Worm (Caenorhabditis elegans): ENCODE results near the gene sri-20.

- TF ChIP-seq tra-4 (tag; optimal IDR thresholded peaks at IDR 0.05) (no peak), ets-7 (tag; optimal IDR thresholded peaks at IDR 0.05) (no peak), aly-1 (tag; optimal IDR thresholded peaks at IDR 0.05) (no peak), B0310.2 (tag; optimal IDR thresholded peaks at IDR 0.05) (no peak), ama-1 (optimal IDR thresholded peaks at IDR 0.05) (no peak), ceh-36 (tag; optimal IDR thresholded peaks at IDR 0.05) (no peak), ceh-13 (GFP tag; optimal IDR thresholded peaks at IDR 0.05) (no peak), flt-1 (GFP tag; IDR thresholded peaks at IDR 0.05) (no peak), tbx-11 (GFP tag; IDR thresholded peaks at IDR 0.05) (no peak), hmg-4 (GFP tag; optimal IDR thresholded peaks at IDR 0.05) (no peak), hmbx-1 (tag; optimal IDR thresholded peaks at IDR 0.05) (no peak), hnd-1 (tag; optimal IDR thresholded peaks at IDR 0.05) (no peak), pes-1 (GFP tag; IDR thresholded peaks at IDR 0.05) (no peak)
These were observed 15.6 kb downstream of the sri-20 start, which contains the start of gene spe-10 for ce11 chrV:10383950-10384349.
